Worm (Caenorhabditis elegans): ENCODE results near the gene rpm-1.

DNA sequence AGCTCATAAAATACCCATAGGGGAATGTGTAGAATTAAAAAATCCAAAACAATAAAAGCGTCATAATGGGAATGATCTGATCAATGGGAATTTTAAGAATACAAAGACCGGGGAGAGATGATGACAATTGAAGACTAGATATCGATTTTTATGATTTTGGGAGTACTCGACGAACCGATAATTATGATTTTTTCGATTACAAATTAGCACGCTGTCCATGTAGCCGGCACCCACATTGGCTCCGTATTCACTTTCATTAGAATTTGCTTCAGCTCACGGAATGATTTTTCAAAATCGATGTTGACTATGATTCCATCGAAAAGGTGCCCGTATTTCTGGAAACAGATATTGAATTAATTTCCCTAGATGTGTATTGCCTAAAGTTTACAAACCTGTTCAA, 26.9 kb downstream of the rpm-1 start:
- TF ChIP-seq Y5F2A.4 (GFP tag; optimal IDR thresholded peaks at IDR 0.05) (no peak), T20F7.1 (GFP tag; optimal IDR thresholded peaks at IDR 0.05) (no peak), snpc-4 (tag; optimal IDR thresholded peaks at IDR 0.05) (no peak), skn-1 (tag; optimal IDR thresholded peaks at IDR 0.05) (no peak), dpl-1 (GFP tag; optimal IDR thresholded peaks at IDR 0.05) (no peak), lir-3 (tag; optimal IDR thresholded peaks at IDR 0.05) (no peak), fkh-10 (GFP tag; optimal IDR thresholded peaks at IDR 0.05) (no peak), lin-13 (GFP tag; optimal IDR thresholded peaks at IDR 0.05) (no peak), unc-62 (GFP tag; optimal IDR thresholded peaks at IDR 0.05 in 1 of 2) (no peak), unc-62 (tag; optimal IDR thresholded peaks at IDR 0.05) (no peak), cey-2 (tag; optimal IDR thresholded peaks at IDR 0.05; ENCODE audit: borderline replicate concordance, insufficient read depth) (no peak)

All from whole organism, L4 larva.